Worm (Caenorhabditis elegans): ENCODE results near the gene ssr-2.

ssr-2 gene

DNA sequence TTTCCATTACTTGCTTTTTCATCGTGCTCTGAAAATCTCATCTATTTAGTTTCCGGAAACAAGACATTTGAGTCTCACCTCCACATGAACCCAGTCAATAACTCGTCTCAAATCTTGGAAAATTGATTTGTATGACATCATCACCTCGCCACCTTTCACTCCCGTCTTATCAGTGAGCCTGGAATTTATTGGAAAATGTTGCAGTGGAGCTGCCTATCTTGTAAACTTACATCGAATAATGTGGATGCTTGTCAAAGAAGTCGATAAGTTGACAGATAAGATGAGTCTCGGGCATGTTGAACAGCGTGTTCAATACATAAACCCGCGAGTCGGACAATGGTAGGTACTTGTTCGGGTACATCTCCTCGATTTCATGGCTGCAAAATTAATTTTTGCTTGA lies 9.2 kb upstream of the ssr-2 start:
- no peak for TF ChIP-seq unc-62 (GFP tag; optimal IDR thresholded peaks at IDR 0.05)

- no peak for TF ChIP-seq unc-62 (GFP tag; optimal IDR thresholded peaks at IDR 0.05)
Measured at ce11 chrX:2826337-2826736, 1.2 kb downstream of the ssr-2 start.

DNA sequence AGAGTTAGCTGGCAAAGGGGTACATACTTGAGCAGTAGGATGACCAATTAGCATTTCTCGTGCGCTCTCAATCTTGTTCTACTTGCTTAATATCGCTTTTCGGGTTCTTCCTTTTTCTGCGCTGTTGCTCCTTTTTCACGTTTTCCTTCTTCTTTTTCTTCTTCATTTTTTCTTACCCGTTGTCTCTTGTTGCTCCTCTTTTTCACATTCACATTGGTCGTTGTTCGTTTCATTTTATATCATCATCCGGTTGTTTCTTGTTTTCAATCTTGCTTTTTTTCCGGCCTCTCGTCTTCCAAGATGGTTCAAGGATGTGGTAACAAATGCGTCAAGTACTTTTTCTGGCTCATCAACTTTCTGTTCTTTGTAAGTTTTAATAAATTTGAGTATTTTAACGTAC lies 7.4 kb downstream of the ssr-2 start, which contains the start of gene tsp-6:
TSS of gene tsp-6 (plus strand) at position 301 of the 400 bp plus-strand sequence.
- TF ChIP-seq unc-62 (GFP tag; optimal IDR thresholded peaks at IDR 0.05) = no peak

ce11 chrX:2819747-2820146 lies 7.8 kb downstream of the ssr-2 start:
- no peak for TF ChIP-seq unc-62 (GFP tag; optimal IDR thresholded peaks at IDR 0.05)

- no peak for TF ChIP-seq unc-62 (GFP tag; optimal IDR thresholded peaks at IDR 0.05)
Measured at ce11 chrX:2818899-2819298, 8.7 kb downstream of the ssr-2 start.

DNA sequence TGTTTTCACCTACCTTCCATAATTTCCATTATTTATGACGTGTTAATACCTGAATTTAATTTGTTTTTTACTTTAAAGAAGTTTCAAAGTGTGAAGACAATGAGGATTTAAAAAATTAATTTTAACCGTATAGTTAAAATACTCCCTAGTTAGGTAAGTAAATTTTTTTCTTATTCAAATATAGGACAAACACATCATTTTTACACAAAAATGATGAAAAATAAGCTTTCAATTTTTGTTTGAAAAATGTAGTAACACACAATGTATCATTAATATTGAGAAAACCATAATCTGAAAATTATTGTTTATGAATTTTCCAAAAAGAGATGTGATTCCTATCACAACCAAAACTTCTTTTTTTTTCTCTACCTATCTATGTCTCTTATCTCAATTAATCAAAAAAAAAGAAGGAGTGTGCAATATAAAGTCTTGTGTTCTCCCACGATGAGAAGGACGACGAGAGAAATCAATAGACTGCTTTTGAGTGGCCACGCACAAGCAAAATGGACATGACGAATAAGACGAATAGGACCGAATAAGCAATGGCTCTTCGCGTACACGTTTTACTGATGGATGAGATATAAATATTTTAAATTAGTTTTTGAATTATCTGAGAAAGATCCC lies 13.3 kb downstream of the ssr-2 start, which contains the start of gene C14A11.6:
TSS of gene C14A11.6 (minus strand) at position 51 of the 624 bp plus-strand sequence.
- TF ChIP-seq unc-62 (GFP tag; optimal IDR thresholded peaks at IDR 0.05) = no peak

- no peak for TF ChIP-seq unc-62 (GFP tag; optimal IDR thresholded peaks at IDR 0.05)
Measured at ce11 chrX:2809611-2810010, 17.9 kb downstream of the ssr-2 start, which contains the start of gene C14A11.9. Gene C14A11.9 (minus strand): TSS chrX:2809637.

- TF ChIP-seq unc-62 (GFP tag; optimal IDR thresholded peaks at IDR 0.05) = no peak
Measured at ce11 chrX:2807390-2807789, 20.2 kb downstream of the ssr-2 start, which contains the start of gene C14A11.5. Gene C14A11.5 (minus strand): TSS chrX:2807528.

DNA sequence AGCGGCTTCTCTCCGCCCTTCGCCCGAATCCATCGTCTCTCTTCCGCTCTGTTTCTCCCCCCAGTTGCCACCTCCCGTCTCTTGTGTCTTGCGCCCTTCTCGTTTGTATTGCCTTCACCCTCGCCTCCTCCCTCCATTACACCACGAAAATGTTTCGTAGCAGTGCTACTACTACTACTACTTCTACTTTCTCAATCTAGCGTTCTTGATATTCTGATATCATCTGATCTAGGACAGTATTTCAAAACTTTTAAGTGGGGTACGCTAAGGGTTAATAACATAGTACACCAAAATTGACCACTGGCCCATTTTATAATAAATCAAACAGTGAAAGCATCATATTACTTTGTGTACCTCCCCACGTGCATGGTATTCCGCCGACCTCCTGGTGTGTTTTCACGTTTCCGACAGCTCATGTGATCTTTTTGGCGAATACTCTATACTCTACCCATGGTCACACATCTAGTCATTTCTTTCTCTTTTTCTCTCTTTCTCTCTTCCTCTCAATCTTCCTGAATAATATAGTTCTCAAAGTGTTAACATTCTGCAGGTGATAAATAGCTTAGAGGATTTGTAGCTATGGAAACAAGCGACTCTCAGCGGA lies 24.9 kb downstream of the ssr-2 start, which contains the start of gene C14A11.2:
TSS of gene C14A11.2 (plus strand) at position 551 of the 604 bp plus-strand sequence.
- TF ChIP-seq unc-62 (GFP tag; optimal IDR thresholded peaks at IDR 0.05) = no peak

ce11 chrX:2795054-2795453 lies 32.5 kb downstream of the ssr-2 start:
- TF ChIP-seq unc-62 (GFP tag; optimal IDR thresholded peaks at IDR 0.05) = no peak

DNA sequence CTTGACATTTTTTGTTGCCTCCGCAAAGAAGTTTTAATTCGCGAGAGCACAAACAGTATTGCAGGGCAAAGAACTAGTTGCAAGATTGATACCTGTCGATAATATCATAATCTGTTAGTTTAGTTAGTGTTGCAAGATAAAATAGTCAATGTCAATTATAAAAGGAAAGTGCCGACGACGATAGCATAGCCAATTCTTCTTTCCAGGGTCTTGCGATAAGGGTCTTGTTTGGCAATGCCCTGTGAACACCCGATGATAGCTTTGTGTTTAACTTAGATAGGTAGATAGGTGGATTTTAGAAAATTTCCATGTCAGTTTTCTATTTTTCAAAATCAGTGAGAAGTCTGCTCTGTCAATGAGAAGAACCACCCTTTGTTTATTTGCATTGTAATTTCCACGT lies 33.2 kb downstream of the ssr-2 start:
- no peak for TF ChIP-seq unc-62 (GFP tag; optimal IDR thresholded peaks at IDR 0.05)

ce11 chrX:2793527-2793926 lies 34.0 kb downstream of the ssr-2 start:
- TF ChIP-seq unc-62 (GFP tag; optimal IDR thresholded peaks at IDR 0.05) = no peak

DNA sequence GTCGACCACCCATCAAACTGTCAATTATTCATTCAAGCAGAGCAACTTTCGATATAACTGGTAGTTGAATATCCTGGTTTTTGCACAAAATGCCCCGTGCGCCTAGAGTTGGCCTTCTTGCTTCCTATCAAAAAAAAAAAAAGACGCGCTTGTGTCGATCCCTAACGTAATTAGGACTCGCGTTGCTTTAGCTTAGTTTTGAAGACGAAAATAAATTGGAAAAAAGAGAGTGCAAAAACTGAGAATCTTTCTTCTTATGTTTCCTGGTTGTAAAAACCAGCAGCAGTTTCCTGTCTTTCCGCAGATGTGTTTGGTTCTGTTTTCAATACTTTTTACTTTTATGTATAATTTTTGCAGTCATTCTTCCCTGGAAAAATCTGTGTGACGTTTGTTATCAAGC lies 49.6 kb downstream of the ssr-2 start:
- no peak for TF ChIP-seq unc-62 (GFP tag; optimal IDR thresholded peaks at IDR 0.05)

ce11 chrX:2776955-2777354 lies 50.6 kb downstream of the ssr-2 start:
- TF ChIP-seq unc-62 (GFP tag; optimal IDR thresholded peaks at IDR 0.05) = no peak
